Worm (Caenorhabditis elegans): Measurements from ENCODE around the gene K10D11.6.

DNA sequence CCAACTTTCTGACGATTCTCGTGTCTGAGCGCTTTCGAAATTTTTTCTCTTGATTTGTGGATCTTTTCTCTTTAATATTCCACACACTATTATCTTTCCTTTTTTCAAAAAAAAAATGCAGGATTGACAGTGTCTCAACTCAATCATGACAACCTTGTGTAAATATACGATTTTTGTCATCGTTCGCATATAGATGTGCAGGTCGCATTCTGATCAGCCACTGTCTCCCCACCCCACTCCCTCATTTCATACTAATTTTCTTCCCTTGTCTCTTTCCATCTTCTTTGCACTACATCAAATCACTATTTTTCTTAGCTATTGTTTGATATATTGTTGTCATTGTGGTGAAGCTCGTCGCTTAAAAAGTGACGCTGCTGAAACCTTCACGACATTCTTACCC is 46.0 kb upstream of the K10D11.6 start:
- TF ChIP-seq egl-27 (tag; optimal IDR thresholded peaks at IDR 0.05) (no peak), nhr-77 (tag; optimal IDR thresholded peaks at IDR 0.05) (no peak), pha-4 (GFP tag; IDR thresholded peaks at IDR 0.05) (no peak), pha-4 (tag; optimal IDR thresholded peaks at IDR 0.05) (no peak), F37D6.2 (tag; optimal IDR thresholded peaks at IDR 0.05) (no peak), gei-8 (GFP tag; optimal IDR thresholded peaks at IDR 0.05) (no peak), lsy-2 (tag; optimal IDR thresholded peaks at IDR 0.05) (no peak), nhr-237 (tag; optimal IDR thresholded peaks at IDR 0.05) (no peak), ztf-11 (tag; optimal IDR thresholded peaks at IDR 0.05) (no peak)

All from whole organism, L4 larva.